Fruit fly (Drosophila melanogaster): Measurements from ENCODE around the gene XNP.

XNP gene

dm6 chr3R:25482463-25483173 is at the start of gene XNP, which contains the start of the genes CG42488 and CG5116 (continued):
- TF ChIP-seq Dek (tag; optimal IDR thresholded peaks at IDR 0.05) (peak; percentile 32), MBD-R2 (GFP tag; IDR thresholded peaks at IDR 0.05) (peak; percentile 82), CG6272 (GFP tag; IDR thresholded peaks at IDR 0.05) (peak; percentile 67), Rfx (GFP tag; IDR thresholded peaks at IDR 0.05) (peak; percentile 72), dm (GFP tag; optimal IDR thresholded peaks at IDR 0.05) (peak; percentile 42), B-H2 (GFP tag; optimal IDR thresholded peaks at IDR 0.05) (peak; percentile 70), Ravus (GFP tag; IDR thresholded peaks at IDR 0.05) (no peak), Neu2 (GFP tag; optimal IDR thresholded peaks at IDR 0.05; ENCODE audit: borderline replicate concordance) (no peak), CG1024 (GFP tag; IDR thresholded peaks at IDR 0.05) (0 out of 2 replicates have a peak, but pooled peaks have one; percentile 3), fu2 (GFP tag; optimal IDR thresholded peaks at IDR 0.05) (peak; percentile 6), vnd (GFP tag; IDR thresholded peaks at IDR 0.05; ENCODE audit: partially characterized antibody) (peak; percentile 99), CG11456 (GFP tag; IDR thresholded peaks at IDR 0.05) (peak; percentile 65; the same call in 1 of the 3 replicates), al (GFP tag; IDR thresholded peaks at IDR 0.05) (peak; percentile 69), scrt (GFP tag; optimal IDR thresholded peaks at IDR 0.05) (peak; percentile 43), chn (GFP tag; optimal IDR thresholded peaks at IDR 0.05) (peak; percentile 40), Sin3A (optimal IDR thresholded peaks at IDR 0.05) (peak; percentile 95), E2f2 (GFP tag; IDR thresholded peaks at IDR 0.05) (peak; percentile 62; the same call in 1 of the 2 replicates), HHEX (GFP tag; optimal IDR thresholded peaks at IDR 0.05) (no peak), Hr51 (GFP tag; optimal IDR thresholded peaks at IDR 0.05) (peak in 1 of 2 experiments; percentile 58), seq (GFP tag; IDR thresholded peaks at IDR 0.05) (0 out of 2 replicates have a peak, but pooled peaks have one; percentile 6), CG4424 (GFP tag; optimal IDR thresholded peaks at IDR 0.05) (peak; percentile 60), Pdp1 (GFP tag; optimal IDR thresholded peaks at IDR 0.05) (peak in 1 of 2 experiments; percentile 43), CG14014 (GFP tag; IDR thresholded peaks at IDR 0.05) (peak; percentile 64), CHES-1-like (GFP tag; optimal IDR thresholded peaks at IDR 0.05) (peak; percentile 65), bsh (GFP tag; optimal IDR thresholded peaks at IDR 0.05) (peak; percentile 27 to 88), Atf6 (GFP tag; IDR thresholded peaks at IDR 0.05) (0 out of 2 replicates have a peak, but pooled peaks have one; percentile 26), CG8924 (tag; optimal IDR thresholded peaks at IDR 0.05) (peak; percentile 75), CG12659 (GFP tag; optimal IDR thresholded peaks at IDR 0.05) (peak; percentile 79), zf30C (GFP tag; optimal IDR thresholded peaks at IDR 0.05) (peak; percentile 14), MTF-1 (GFP tag; optimal IDR thresholded peaks at IDR 0.05; ENCODE audit: borderline replicate concordance) (no peak), kni (GFP tag; optimal IDR thresholded peaks at IDR 0.05) (peak; percentile 55), vfl (GFP tag; optimal IDR thresholded peaks at IDR 0.05) (peak; percentile 47), trem (tag; optimal IDR thresholded peaks at IDR 0.05) (peak; percentile 89), Sry-δ (GFP tag; optimal IDR thresholded peaks at IDR 0.05) (peak; percentile 77), CG10462 (GFP tag; optimal IDR thresholded peaks at IDR 0.05) (no peak), CG18599 (GFP tag; optimal IDR thresholded peaks at IDR 0.05) (no peak), CG2129 (GFP tag; IDR thresholded peaks at IDR 0.05; ENCODE audit: partially characterized antibody) (peak; percentile 99), CG12391 (tag; optimal IDR thresholded peaks at IDR 0.05) (peak; percentile 68), Myb (GFP tag; optimal IDR thresholded peaks at IDR 0.05) (peak; percentile 29), Six4 (GFP tag; optimal IDR thresholded peaks at IDR 0.05) (peak; percentile 11), sens (GFP tag) (peak; percentile 92), nmo (GFP tag; optimal IDR thresholded peaks at IDR 0.05) (peak; percentile 82), ATbp (GFP tag; optimal IDR thresholded peaks at IDR 0.05) (no peak), Optix (GFP tag; IDR thresholded peaks at IDR 0.05) (no peak), bbx (GFP tag; IDR thresholded peaks at IDR 0.05; ENCODE audit: partially characterized antibody) (peak; percentile 94), mld (GFP tag; IDR thresholded peaks at IDR 0.05; ENCODE audit: partially characterized antibody) (peak; percentile 94), Stat92E (GFP tag; optimal IDR thresholded peaks at IDR 0.05) (no peak), CG12942 (GFP tag; optimal IDR thresholded peaks at IDR 0.05) (peak; percentile 30)

Data from whole organism, embryonic.